Worm (Caenorhabditis elegans): ENCODE measurements around the gene prdm-14.

ce11 chrX:9096861-9097260 is 50.8 kb downstream of the prdm-14 start:
- TF ChIP-seq scrt-1 (GFP tag; IDR thresholded peaks at IDR 0.05) (no peak), F13C5.2 (tag; optimal IDR thresholded peaks at IDR 0.05) (no peak)

Measured in whole organism, early embryonic.